Worm (Caenorhabditis elegans) whole organism, L1 larva: ENCODE measurements around the gene R10E4.9.
A peak's percentile ranks its signal among the peaks of the same experiment; 100 is the strongest.

ENCODE experiments used
- C04F5.9 ChIP-seq: sonication (generic microtip); optimal IDR thresholded peaks from 2 replicates; lab custom pipeline; 2016; ENCODE audit warnings: missing genetic modification characterization, missing compliant biosample characterization
- Y116A8C.19 ChIP-seq: sonication (generic microtip); optimal IDR thresholded peaks from 2 replicates; lab custom pipeline; 2016; ENCODE audit warnings: missing compliant biosample characterization, missing genetic modification characterization, borderline replicate concordance
- aha-1 ChIP-seq: fragments of 150-350 bp; optimal IDR thresholded peaks from 2 replicates; lab custom pipeline; 2014; ENCODE audit warnings: missing biosample characterization, missing genetic modification characterization
- ama-1 ChIP-seq: fragments of 150-350 bp; optimal IDR thresholded peaks from 2 replicates; lab custom pipeline; 2014
- ceh-63 ChIP-seq: fragments of 200-800 bp; sonication (Bioruptor generic); optimal IDR thresholded peaks from 2 replicates; lab custom pipeline; 2018; ENCODE audit warnings: mild to moderate bottlenecking, missing genetic modification characterization, missing compliant biosample characterization
- ceh-8 ChIP-seq: fragments of 200-800 bp; sonication (Bioruptor generic); optimal IDR thresholded peaks from 2 replicates; lab custom pipeline; 2018; ENCODE audit warnings: mild to moderate bottlenecking, missing genetic modification characterization, moderate library complexity, missing compliant biosample characterization
- ceh-82 ChIP-seq, 3 experiments: fragments of 150-350 bp in 1 of 3; sonication (generic microtip) in 2 of 3; optimal IDR thresholded peaks; 2 replicates each; lab custom pipeline; 2014 to 2017; ENCODE audit warnings: missing biosample characterization in 3 of 3, missing genetic modification characterization in 3 of 3
- ceh-88 ChIP-seq: fragments of 200-800 bp; sonication (Bioruptor generic); IDR thresholded peaks from 2 replicates; pipeline ENCODE4 v1.3.6; 2022; ENCODE audit warnings: missing genetic modification characterization, missing compliant biosample characterization
- ceh-90 ChIP-seq: sonication (generic microtip); optimal IDR thresholded peaks from 2 replicates; lab custom pipeline; 2016; ENCODE audit warnings: missing genetic modification characterization, missing compliant biosample characterization
- ces-1 ChIP-seq: fragments of 150-350 bp; optimal IDR thresholded peaks from 2 replicates; lab custom pipeline; 2014; ENCODE audit warnings: missing biosample characterization, missing genetic modification reagents, missing genetic modification characterization
- egl-13 ChIP-seq: sonication (generic microtip); optimal IDR thresholded peaks from 2 replicates; lab custom pipeline; 2016; ENCODE audit warnings: missing genotype, missing genetic modification reagents, missing genetic modification characterization, missing compliant biosample characterization
- egl-27 ChIP-seq, 2 experiments: fragments of 150-350 bp in 1 of 2; sonication (generic microtip); optimal IDR thresholded peaks; 3 replicates each; lab custom pipeline; 2017 to 2018; ENCODE audit warnings: missing biosample characterization in 2 of 2, missing genetic modification characterization in 2 of 2, missing genetic modification reagents in 2 of 2
- fkh-10 ChIP-seq: sonication (generic microtip); optimal IDR thresholded peaks from 2 replicates; lab custom pipeline; 2017; ENCODE audit warnings: missing biosample characterization, missing genetic modification reagents, missing genetic modification characterization
- fkh-4 ChIP-seq: sonication (generic microtip); optimal IDR thresholded peaks from 2 replicates; lab custom pipeline; 2016; ENCODE audit warnings: missing compliant biosample characterization, missing genetic modification characterization, borderline replicate concordance
- fkh-8 ChIP-seq: sonication (generic microtip); optimal IDR thresholded peaks from 2 replicates; lab custom pipeline; 2016; ENCODE audit warnings: mild to moderate bottlenecking, missing genetic modification characterization, missing compliant biosample characterization
- grh-1 ChIP-seq: fragments of 200-800 bp; sonication (Bioruptor generic); IDR thresholded peaks from 2 replicates; pipeline ENCODE4 v1.3.6; 2022; ENCODE audit warnings: missing genetic modification reagents, missing genetic modification characterization, missing compliant biosample characterization
- hlh-17 ChIP-seq: fragments of 200-800 bp; sonication (Bioruptor generic); optimal IDR thresholded peaks from 2 replicates; lab custom pipeline; 2018; ENCODE audit warnings: missing genetic modification characterization, mild to moderate bottlenecking, missing compliant biosample characterization, moderate library complexity, borderline replicate concordance
- hpl-2 ChIP-seq: fragments of 150-350 bp; optimal IDR thresholded peaks from 2 replicates; lab custom pipeline; 2014; ENCODE audit warnings: missing biosample characterization, missing genetic modification reagents, missing genetic modification characterization
- irx-1 ChIP-seq: sonication (generic microtip); optimal IDR thresholded peaks from 2 replicates; lab custom pipeline; 2016; ENCODE audit warnings: missing genetic modification characterization, missing compliant biosample characterization
- isw-1 ChIP-seq: fragments of 200-800 bp; sonication (Bioruptor generic); IDR thresholded peaks from 2 replicates; pipeline ENCODE4 v1.3.6; 2022; ENCODE audit warnings: missing genetic modification characterization, missing compliant biosample characterization
- jun-1 ChIP-seq: fragments of 150-350 bp; optimal IDR thresholded peaks from 2 replicates; lab custom pipeline; 2014; ENCODE audit warnings: missing biosample characterization, missing genetic modification reagents, missing genetic modification characterization
- lin-14 ChIP-seq: fragments of 200-800 bp; sonication (Bioruptor generic); optimal IDR thresholded peaks from 2 replicates; lab custom pipeline; 2018; ENCODE audit warnings: mild to moderate bottlenecking, missing genetic modification characterization, moderate library complexity, missing compliant biosample characterization
- lin-15B ChIP-seq: fragments of 150-350 bp; sonication (generic microtip); optimal IDR thresholded peaks from 3 replicates; lab custom pipeline; 2014; ENCODE audit warnings: missing biosample characterization, missing genetic modification characterization
- lin-35 ChIP-seq, 2 experiments: fragments of 150-350 bp; optimal IDR thresholded peaks; 2 replicates each; lab custom pipeline; 2014; ENCODE audit warnings: missing biosample characterization in 2 of 2, missing genetic modification characterization in 2 of 2, missing genetic modification reagents in 2 of 2
- lin-39 ChIP-seq: fragments of 150-350 bp; optimal IDR thresholded peaks from 2 replicates; lab custom pipeline; 2014; ENCODE audit warnings: missing biosample characterization, missing genetic modification reagents, missing genetic modification characterization
- lsy-2 ChIP-seq, 2 experiments: fragments of 150-350 bp; optimal IDR thresholded peaks; 2 replicates each; lab custom pipeline; 2014; ENCODE audit warnings: missing biosample characterization in 2 of 2, missing genetic modification characterization in 2 of 2
- mdl-1 ChIP-seq, 2 experiments: fragments of 150-350 bp; optimal IDR thresholded peaks; 2 replicates each; lab custom pipeline; 2014 to 2017; ENCODE audit warnings: missing biosample characterization in 2 of 2, missing genetic modification characterization in 2 of 2, inconsistent platforms in 1 of 2
- mep-1 ChIP-seq: fragments of 150-350 bp; optimal IDR thresholded peaks from 2 replicates; lab custom pipeline; 2014; ENCODE audit warnings: missing biosample characterization, missing genetic modification characterization
- nhr-20 ChIP-seq: sonication (generic microtip); optimal IDR thresholded peaks from 2 replicates; lab custom pipeline; 2016; ENCODE audit warnings: mild to moderate bottlenecking, missing genetic modification characterization, missing compliant biosample characterization
- nhr-28 ChIP-seq: fragments of 150-350 bp; optimal IDR thresholded peaks from 2 replicates; lab custom pipeline; 2014; ENCODE audit warnings: missing biosample characterization, missing genetic modification characterization
- nhr-76 ChIP-seq: sonication (generic microtip); optimal IDR thresholded peaks from 2 replicates; lab custom pipeline; 2017; ENCODE audit warnings: missing biosample characterization, missing genetic modification characterization
- nhr-77 ChIP-seq: fragments of 150-350 bp; optimal IDR thresholded peaks from 2 replicates; lab custom pipeline; 2014; ENCODE audit warnings: missing biosample characterization, missing genetic modification characterization
- nhr-84 ChIP-seq: sonication (generic microtip); optimal IDR thresholded peaks from 2 replicates; lab custom pipeline; 2017; ENCODE audit warnings: missing biosample characterization, missing genetic modification characterization
- nhr-85 ChIP-seq: sonication (generic microtip); peaks from one replicate; lab custom pipeline; 2016; ENCODE audit warnings: missing genetic modification characterization, inconsistent platforms, missing compliant biosample characterization
- pag-3 ChIP-seq: sonication (generic microtip); optimal IDR thresholded peaks from 2 replicates; lab custom pipeline; 2017; ENCODE audit warnings: missing genetic modification characterization, mild to moderate bottlenecking, missing compliant biosample characterization, antibody characterized with exemption, borderline replicate concordance; ENCODE audit not compliant: insufficient read depth
- pax-3 ChIP-seq: fragments of 200-800 bp; sonication (Bioruptor generic); optimal IDR thresholded peaks from 2 replicates; lab custom pipeline; 2018; ENCODE audit warnings: mild to moderate bottlenecking, missing genetic modification characterization, moderate library complexity, missing compliant biosample characterization
- skn-1 ChIP-seq: fragments of 150-350 bp; optimal IDR thresholded peaks from 2 replicates; lab custom pipeline; 2014; ENCODE audit warnings: missing biosample characterization, missing genetic modification characterization
- snu-23 ChIP-seq: sonication (generic microtip); optimal IDR thresholded peaks from 2 replicates; lab custom pipeline; 2016; ENCODE audit warnings: missing genetic modification characterization, missing compliant biosample characterization
- sptf-1 ChIP-seq: fragments of 150-350 bp; optimal IDR thresholded peaks from 2 replicates; lab custom pipeline; 2014; ENCODE audit warnings: missing biosample characterization, missing genetic modification characterization
- sup-37 ChIP-seq: fragments of 200-800 bp; sonication (Bioruptor generic); optimal IDR thresholded peaks from 2 replicates; lab custom pipeline; 2018; ENCODE audit warnings: mild to moderate bottlenecking, missing genetic modification characterization, missing compliant biosample characterization
- swsn-7 ChIP-seq: sonication (generic microtip); optimal IDR thresholded peaks from 2 replicates; lab custom pipeline; 2016; ENCODE audit warnings: missing genetic modification characterization, missing compliant biosample characterization
- tlp-1 ChIP-seq: fragments of 150-350 bp; optimal IDR thresholded peaks from 2 replicates; lab custom pipeline; 2014; ENCODE audit warnings: missing biosample characterization, missing genetic modification characterization
- unc-30 ChIP-seq: sonication (generic microtip); optimal IDR thresholded peaks from 2 replicates; lab custom pipeline; 2017; ENCODE audit warnings: missing biosample characterization, missing genetic modification characterization
- unc-62 ChIP-seq: fragments of 150-350 bp; optimal IDR thresholded peaks from 2 replicates; lab custom pipeline; 2014; ENCODE audit warnings: missing biosample characterization, missing genetic modification reagents, missing genetic modification characterization
- unc-98 ChIP-seq: fragments of 200-800 bp; sonication (Bioruptor generic); IDR thresholded peaks from 2 replicates; pipeline ENCODE4 v1.3.6; 2022; ENCODE audit warnings: missing genetic modification characterization, missing compliant biosample characterization
- vab-15 ChIP-seq: sonication (generic microtip); optimal IDR thresholded peaks from 2 replicates; lab custom pipeline; 2017; ENCODE audit warnings: missing genotype, mild to moderate bottlenecking, missing genetic modification characterization, missing compliant biosample characterization
- xbp-1 ChIP-seq: sonication (generic microtip); optimal IDR thresholded peaks from 2 replicates; lab custom pipeline; 2016; ENCODE audit warnings: missing genetic modification characterization, missing compliant biosample characterization
- zip-4 ChIP-seq: fragments of 200-800 bp; sonication (Bioruptor generic); optimal IDR thresholded peaks from 2 replicates; lab custom pipeline; 2018; ENCODE audit warnings: mild to moderate bottlenecking, missing genetic modification characterization, moderate library complexity, missing compliant biosample characterization
- ztf-11 ChIP-seq, 2 experiments: sonication (generic microtip); optimal IDR thresholded peaks; 2 replicates each; lab custom pipeline; 2016 to 2017; ENCODE audit warnings: missing genetic modification characterization in 2 of 2, missing biosample characterization in 1 of 2, missing compliant biosample characterization in 1 of 2
- ztf-4 ChIP-seq: fragments of 150-350 bp; optimal IDR thresholded peaks from 2 replicates; lab custom pipeline; 2014; ENCODE audit warnings: missing biosample characterization, missing genetic modification characterization

R10E4.9 gene

ce11 chrIII:4343070-4343469, 40.9 kb upstream of the R10E4.9 start, which contains the start of the genes B0285.3 and lcmt-1 (continued):
- TF ChIP-seq nhr-28 (no peak), nhr-77 (tag; lab: Kevin White, UChicago) (no peak), ztf-11 (tag; optimal IDR thresholded peaks at IDR 0.05; lab: Kevin White, UChicago) (peak in 1 of 2 experiments; percentile 84), nhr-84 (tag; lab: Kevin White, UChicago) (no peak), nhr-76 (tag; lab: Kevin White, UChicago) (no peak), aha-1 (tag; lab: Kevin White, UChicago) (no peak), irx-1 (tag; lab: Kevin White, UChicago) (peak; percentile 79), ceh-90 (tag; lab: Kevin White, UChicago) (peak; percentile 84), ceh-82 (tag; optimal IDR thresholded peaks at IDR 0.05; lab: Kevin White, UChicago) (peak in 2 of 3 experiments; percentile 8 to 26), xbp-1 (tag; lab: Kevin White, UChicago) (peak; percentile 67), ces-1 (no peak), fkh-4 (tag; lab: Kevin White, UChicago) (peak; percentile 75), sptf-1 (tag; lab: Kevin White, UChicago) (no peak), lin-15B (peak; percentile 3), egl-27 (tag; optimal IDR thresholded peaks at IDR 0.05; lab: Kevin White, UChicago) (no peak), ceh-88 (GFP tag; lab: Robert Waterston, UW) (no peak), C04F5.9 (tag; lab: Kevin White, UChicago) (peak; percentile 51), Y116A8C.19 (tag; lab: Kevin White, UChicago) (no peak), unc-30 (tag; lab: Kevin White, UChicago) (no peak), grh-1 (GFP tag; lab: Robert Waterston, UW) (no peak), mdl-1 (tag; optimal IDR thresholded peaks at IDR 0.05; lab: Kevin White, UChicago) (no peak), hpl-2 (no peak), nhr-85 (peak; percentile 82), tlp-1 (tag; lab: Kevin White, UChicago) (no peak), fkh-10 (GFP tag; lab: Kevin White, UChicago) (no peak), ceh-63 (GFP tag; lab: Kevin White, UChicago) (no peak), swsn-7 (peak; percentile 61), unc-98 (GFP tag; lab: Robert Waterston, UW) (no peak), jun-1 (no peak), lin-39 (no peak), unc-62 (GFP tag; lab: Kevin White, UChicago) (no peak), nhr-20 (tag; lab: Kevin White, UChicago) (peak; percentile 58), sup-37 (GFP tag; lab: Kevin White, UChicago) (no peak), skn-1 (tag; lab: Kevin White, UChicago) (peak; percentile 33), lin-35 (GFP tag; optimal IDR thresholded peaks at IDR 0.05; lab: Kevin White, UChicago) (peak; percentile 31 to 50), vab-15 (tag; lab: Kevin White, UChicago) (no peak), egl-13 (tag; lab: Kevin White, UChicago) (peak; percentile 41), pag-3 (no peak), isw-1 (GFP tag; lab: Robert Waterston, UW) (peak; percentile 5; the same call in 1 of the 2 replicates), lsy-2 (tag; optimal IDR thresholded peaks at IDR 0.05; lab: Kevin White, UChicago) (peak; percentile 51 to 59), hlh-17 (GFP tag; lab: Kevin White, UChicago) (no peak), ceh-8 (GFP tag; lab: Kevin White, UChicago) (no peak), zip-4 (GFP tag; lab: Kevin White, UChicago) (no peak), pax-3 (tag; lab: Kevin White, UChicago) (peak; percentile 12), ama-1 (no peak), snu-23 (peak; percentile 68), fkh-8 (tag; lab: Kevin White, UChicago) (peak; percentile 38), mep-1 (tag; lab: Kevin White, UChicago) (peak; percentile 70), ztf-4 (tag; lab: Kevin White, UChicago) (no peak), lin-14 (GFP tag; lab: Kevin White, UChicago) (peak; percentile 87)
